Worm (Caenorhabditis elegans): ENCODE data around the gene C12D5.3.

C12D5.3 gene

ce11 chrV:7675904-7676303, at the start of gene C12D5.3:
Gene C12D5.3, plus strand, starts transcription at chrV:7676204.
- TF ChIP-seq mbf-1 (tag; optimal IDR thresholded peaks at IDR 0.05) (no peak), gmeb-1 (tag; optimal IDR thresholded peaks at IDR 0.05) (no peak), ztf-11 (tag; optimal IDR thresholded peaks at IDR 0.05) (no peak), unc-62 (GFP tag; optimal IDR thresholded peaks at IDR 0.05) (no peak), nhr-77 (tag; optimal IDR thresholded peaks at IDR 0.05) (no peak), sem-4 (tag; optimal IDR thresholded peaks at IDR 0.05) (no peak), ama-1 (optimal IDR thresholded peaks at IDR 0.05) (no peak), alr-1 (tag; optimal IDR thresholded peaks at IDR 0.05) (no peak), ceh-82 (tag; optimal IDR thresholded peaks at IDR 0.05) (no peak), blmp-1 (tag; optimal IDR thresholded peaks at IDR 0.05; ENCODE audit: insufficient read depth) (no peak), skn-1 (tag; optimal IDR thresholded peaks at IDR 0.05) (no peak), aly-2 (tag; optimal IDR thresholded peaks at IDR 0.05) (no peak), crh-2 (tag; optimal IDR thresholded peaks at IDR 0.05) (no peak), F13H6.1 (tag; optimal IDR thresholded peaks at IDR 0.05) (no peak), unc-55 (GFP tag; optimal IDR thresholded peaks at IDR 0.05) (no peak), nhr-25 (tag; optimal IDR thresholded peaks at IDR 0.05) (no peak), lin-13 (GFP tag; optimal IDR thresholded peaks at IDR 0.05) (no peak), ztf-4 (tag; optimal IDR thresholded peaks at IDR 0.05) (no peak)

ce11 chrV:7626550-7626949, 49.5 kb upstream of the C12D5.3 start, which contains the start of gene F07C4.6:
Gene F07C4.6, plus strand, starts transcription at chrV:7626850.
- TF ChIP-seq unc-39 (tag; optimal IDR thresholded peaks at IDR 0.05) (no peak), nhr-21 (tag; optimal IDR thresholded peaks at IDR 0.05) (peak; percentile 24)

ce11 chrV:7629504-7629903, 46.5 kb upstream of the C12D5.3 start, which contains the start of gene srd-30:
Gene srd-30, plus strand, starts transcription at chrV:7629804.
- TF ChIP-seq mab-5 (tag; optimal IDR thresholded peaks at IDR 0.05) (no peak), zag-1 (tag; optimal IDR thresholded peaks at IDR 0.05) (no peak), ztf-4 (tag; optimal IDR thresholded peaks at IDR 0.05) (no peak), unc-39 (tag; optimal IDR thresholded peaks at IDR 0.05) (no peak), gmeb-1 (tag; optimal IDR thresholded peaks at IDR 0.05) (no peak), sem-4 (tag; optimal IDR thresholded peaks at IDR 0.05) (no peak), F13H6.1 (tag; optimal IDR thresholded peaks at IDR 0.05) (no peak), C34F6.9 (tag; optimal IDR thresholded peaks at IDR 0.05) (no peak), Y55F3AM.14 (GFP tag; optimal IDR thresholded peaks at IDR 0.05) (no peak)

- no peak for TF ChIP-seq elt-1 (tag; optimal IDR thresholded peaks at IDR 0.05)
- TF ChIP-seq nhr-237 (tag; optimal IDR thresholded peaks at IDR 0.05) = no peak
- no peak for TF ChIP-seq nhr-12 (tag; optimal IDR thresholded peaks at IDR 0.05)
- no peak for TF ChIP-seq egl-27 (tag; optimal IDR thresholded peaks at IDR 0.05)
- TF ChIP-seq dmd-4 (tag; optimal IDR thresholded peaks at IDR 0.05) = no peak
- TF ChIP-seq peb-1 (tag; optimal IDR thresholded peaks at IDR 0.05) = no peak
- TF ChIP-seq lin-11 (tag; optimal IDR thresholded peaks at IDR 0.05) = no peak
- no peak for TF ChIP-seq nhr-21 (tag; optimal IDR thresholded peaks at IDR 0.05)
- TF ChIP-seq Y55F3AM.14 (GFP tag; optimal IDR thresholded peaks at IDR 0.05) = no peak
- no peak for TF ChIP-seq ztf-11 (tag; optimal IDR thresholded peaks at IDR 0.05)
- TF ChIP-seq nhr-6 (tag; optimal IDR thresholded peaks at IDR 0.05) = no peak
- no peak for TF ChIP-seq unc-39 (tag; optimal IDR thresholded peaks at IDR 0.05)
- TF ChIP-seq elt-3 (tag; optimal IDR thresholded peaks at IDR 0.05) = no peak
- no peak for TF ChIP-seq sma-3 (GFP tag; optimal IDR thresholded peaks at IDR 0.05)
- TF ChIP-seq mab-5 (tag; optimal IDR thresholded peaks at IDR 0.05) = no peak
- no peak for TF ChIP-seq skn-1 (tag; optimal IDR thresholded peaks at IDR 0.05)
Measured at ce11 chrV:7631732-7632131, 44.3 kb upstream of the C12D5.3 start, which contains the start of gene srd-25. Gene srd-25, plus strand, starts transcription at chrV:7632032.

- TF ChIP-seq ztf-1 (GFP tag; conservative IDR thresholded peaks at IDR 0.05) (no peak), nhr-77 (tag; optimal IDR thresholded peaks at IDR 0.05) (no peak), ama-1 (optimal IDR thresholded peaks at IDR 0.05) (no peak), ceh-82 (tag; optimal IDR thresholded peaks at IDR 0.05) (no peak), skn-1 (tag; optimal IDR thresholded peaks at IDR 0.05) (no peak), zag-1 (tag; optimal IDR thresholded peaks at IDR 0.05) (no peak), elt-3 (tag; optimal IDR thresholded peaks at IDR 0.05) (no peak), lin-13 (GFP tag; optimal IDR thresholded peaks at IDR 0.05) (no peak), nhr-10 (tag; optimal IDR thresholded peaks at IDR 0.05) (no peak), ztf-4 (tag; optimal IDR thresholded peaks at IDR 0.05) (no peak), mab-5 (tag; optimal IDR thresholded peaks at IDR 0.05) (no peak), unc-39 (tag; optimal IDR thresholded peaks at IDR 0.05) (no peak), nhr-25 (tag; optimal IDR thresholded peaks at IDR 0.05) (no peak), mdl-1 (tag; optimal IDR thresholded peaks at IDR 0.05) (no peak), ZK546.5 (tag; optimal IDR thresholded peaks at IDR 0.05) (no peak), elt-1 (tag; optimal IDR thresholded peaks at IDR 0.05) (no peak), alr-1 (tag; optimal IDR thresholded peaks at IDR 0.05) (no peak), sem-4 (tag; optimal IDR thresholded peaks at IDR 0.05) (no peak), nhr-12 (tag; optimal IDR thresholded peaks at IDR 0.05) (no peak)
Measured at ce11 chrV:7634657-7635056, 41.3 kb upstream of the C12D5.3 start, which contains the start of gene srd-31. Gene srd-31, minus strand, starts transcription at chrV:7634757.

Data from whole organism, L2 larva.